Fruit fly (Drosophila melanogaster) whole organism, embryonic: Measurements from ENCODE around the gene CG45099.

ENCODE experiments used
- Ada2b ChIP-seq: fragments of 200-800 bp; sonication (Bioruptor generic); IDR thresholded peaks from 2 replicates; pipeline ENCODE4 v1.3.6; 2022; ENCODE audit warnings: missing biosample characterization, missing genetic modification characterization
- Atf6 ChIP-seq: fragments of 200-800 bp; sonication (Bioruptor generic); IDR thresholded peaks from 2 replicates; pipeline ENCODE4 v1.3.6; 2022; ENCODE audit warnings: missing biosample characterization, missing genetic modification characterization
- CG10543 ChIP-seq: fragments of 200-800 bp; sonication (Bioruptor generic); optimal IDR thresholded peaks from 3 replicates; lab custom pipeline; 2017; ENCODE audit warnings: missing biosample characterization, mild to moderate bottlenecking, missing genetic modification characterization, moderate library complexity
- CG11247 ChIP-seq: fragments of 200-800 bp; sonication (Bioruptor generic); IDR thresholded peaks from 2 replicates; pipeline ENCODE4 v1.3.6; 2022; ENCODE audit warnings: missing biosample characterization, missing genetic modification characterization
- CG13287 ChIP-seq: fragments of 200-800 bp; sonication (Bioruptor generic); IDR thresholded peaks from 2 replicates; pipeline ENCODE4 v1.3.6; 2022; ENCODE audit warnings: missing biosample characterization, missing genetic modification characterization; ENCODE audit not compliant: partially characterized antibody
- CG13424 ChIP-seq: fragments of 200-800 bp; sonication (Bioruptor generic); optimal IDR thresholded peaks from 2 replicates; lab custom pipeline; 2019; ENCODE audit warnings: missing biosample characterization, mild to moderate bottlenecking, missing genetic modification characterization, moderate library complexity
- CG14441 ChIP-seq: fragments of 200-800 bp; sonication (Bioruptor generic); IDR thresholded peaks from 2 replicates; pipeline ENCODE4 v1.3.6; 2022; ENCODE audit warnings: missing biosample characterization, missing genetic modification characterization
- CG1529 ChIP-seq: fragments of 200-800 bp; sonication (Bioruptor generic); optimal IDR thresholded peaks from 3 replicates; lab custom pipeline; 2018; ENCODE audit warnings: missing biosample characterization, missing genetic modification characterization
- CG1603 ChIP-seq: fragments of 200-800 bp; sonication (Bioruptor generic); optimal IDR thresholded peaks from 2 replicates; lab custom pipeline; 2019; ENCODE audit warnings: missing biosample characterization, mild to moderate bottlenecking, missing genetic modification characterization, moderate library complexity
- CG16813 ChIP-seq: fragments of 200-800 bp; sonication (Bioruptor generic); IDR thresholded peaks from 3 replicates; pipeline ENCODE4 v1.3.6; 2022; ENCODE audit warnings: missing biosample characterization, missing genetic modification characterization; ENCODE audit not compliant: partially characterized antibody
- CG17359 ChIP-seq: fragments of 200-800 bp; sonication (Bioruptor generic); optimal IDR thresholded peaks from 3 replicates; lab custom pipeline; 2018; ENCODE audit warnings: missing biosample characterization, mild to moderate bottlenecking, missing genetic modification characterization, moderate library complexity
- CG1792 ChIP-seq: fragments of 200-800 bp; sonication (Bioruptor generic); optimal IDR thresholded peaks from 2 replicates; lab custom pipeline; 2016; ENCODE audit warnings: missing biosample characterization, missing genetic modification characterization
- CG18011 ChIP-seq: fragments of 200-800 bp; sonication (Bioruptor generic); optimal IDR thresholded peaks from 2 replicates; lab custom pipeline; 2017; ENCODE audit warnings: missing biosample characterization, missing genetic modification characterization, mild to moderate bottlenecking, moderate library complexity, missing genotype
- CG18599 ChIP-seq: fragments of 200-800 bp; sonication (Bioruptor generic); optimal IDR thresholded peaks from 3 replicates; lab custom pipeline; 2017; ENCODE audit warnings: missing biosample characterization, missing genetic modification characterization, mild to moderate bottlenecking, moderate library complexity, missing genetic modification reagents
- CG18764 ChIP-seq: fragments of 200-800 bp; sonication (Bioruptor generic); optimal IDR thresholded peaks from 3 replicates; lab custom pipeline; 2016; ENCODE audit warnings: missing biosample characterization, missing genetic modification characterization
- CG2889 ChIP-seq: fragments of 200-800 bp; sonication (Bioruptor generic); IDR thresholded peaks from 3 replicates; pipeline ENCODE4 v1.3.6; 2022; ENCODE audit warnings: missing biosample characterization, missing genetic modification characterization
- CG31441 ChIP-seq: fragments of 200-800 bp; sonication (Bioruptor generic); IDR thresholded peaks from 2 replicates; pipeline ENCODE4 v1.3.6; 2022; ENCODE audit warnings: missing biosample characterization, missing genetic modification characterization
- CG3281 ChIP-seq: fragments of 200-800 bp; sonication (Bioruptor generic); optimal IDR thresholded peaks from 3 replicates; lab custom pipeline; 2017; ENCODE audit warnings: missing biosample characterization, mild to moderate bottlenecking, missing genetic modification characterization
- CG34224 ChIP-seq: fragments of 200-800 bp; sonication (Bioruptor generic); IDR thresholded peaks from 3 replicates; pipeline ENCODE4 v1.3.6; 2022; ENCODE audit warnings: missing biosample characterization, missing genetic modification characterization; ENCODE audit not compliant: partially characterized antibody
- CG3838 ChIP-seq: fragments of 200-800 bp; sonication (Bioruptor generic); optimal IDR thresholded peaks from 3 replicates; lab custom pipeline; 2016; ENCODE audit warnings: missing biosample characterization, missing genetic modification characterization
- CG4707 ChIP-seq: fragments of 200-800 bp; sonication (Bioruptor generic); optimal IDR thresholded peaks from 2 replicates; lab custom pipeline; 2018; ENCODE audit warnings: missing biosample characterization, mild to moderate bottlenecking, missing genetic modification characterization, moderate library complexity
- CG7987 ChIP-seq: fragments of 200-800 bp; sonication (Bioruptor generic); optimal IDR thresholded peaks from 2 replicates; lab custom pipeline; 2018; ENCODE audit warnings: missing biosample characterization, mild to moderate bottlenecking, missing genetic modification characterization, moderate library complexity
- CG9876 ChIP-seq: fragments of 200-800 bp; sonication (Bioruptor generic); optimal IDR thresholded peaks from 2 replicates; lab custom pipeline; 2016; ENCODE audit warnings: missing biosample characterization, missing genetic modification characterization
- CG9932 ChIP-seq: fragments of 200-800 bp; sonication (Bioruptor generic); IDR thresholded peaks from 2 replicates; pipeline ENCODE4 v1.3.6; 2022; ENCODE audit warnings: missing biosample characterization, missing genetic modification characterization
- HLH54F ChIP-seq: fragments of 200-800 bp; sonication (Bioruptor generic); optimal IDR thresholded peaks from 3 replicates; lab custom pipeline; 2016; ENCODE audit warnings: missing biosample characterization, missing genetic modification characterization
- HmgZ ChIP-seq: fragments of 200-800 bp; sonication (Bioruptor generic); optimal IDR thresholded peaks from 2 replicates; lab custom pipeline; 2018; ENCODE audit warnings: missing biosample characterization, mild to moderate bottlenecking, missing genetic modification characterization
- Hmr ChIP-seq: fragments of 200-800 bp; sonication (Bioruptor generic); optimal IDR thresholded peaks from 3 replicates; lab custom pipeline; 2017; ENCODE audit warnings: mild to moderate bottlenecking, missing biosample characterization, missing genetic modification reagents, missing genetic modification characterization
- Hr3 ChIP-seq: fragments of 200-800 bp; sonication (Bioruptor generic); optimal IDR thresholded peaks from 3 replicates; lab custom pipeline; 2016; ENCODE audit warnings: missing biosample characterization, missing genetic modification characterization
- Hr51 ChIP-seq, 2 experiments: fragments of 200-800 bp; sonication (Bioruptor generic); optimal IDR thresholded peaks; 2 replicates in 1 of 2; 3 replicates in 1 of 2; lab custom pipeline; 2016 to 2018; ENCODE audit warnings: missing biosample characterization in 2 of 2, missing genetic modification characterization in 2 of 2, mild to moderate bottlenecking in 1 of 2, moderate library complexity in 1 of 2
- Rfx ChIP-seq: fragments of 200-800 bp; sonication (Bioruptor generic); IDR thresholded peaks from 2 replicates; pipeline ENCODE4 v1.3.6; 2022; ENCODE audit warnings: missing biosample characterization, missing genetic modification characterization
- Xbp1 ChIP-seq: fragments of 200-800 bp; sonication (Bioruptor generic); optimal IDR thresholded peaks from 3 replicates; lab custom pipeline; 2016; ENCODE audit warnings: missing biosample characterization, mild to moderate bottlenecking, missing genetic modification characterization
- Xrp1 ChIP-seq: fragments of 200-800 bp; sonication (Bioruptor generic); IDR thresholded peaks from 2 replicates; pipeline ENCODE4 v1.3.6; 2022; ENCODE audit warnings: missing biosample characterization, missing genetic modification characterization
- bbx ChIP-seq: fragments of 200-800 bp; sonication (Bioruptor generic); IDR thresholded peaks from 2 replicates; pipeline ENCODE4 v1.3.6; 2022; ENCODE audit warnings: missing biosample characterization, missing genetic modification characterization; ENCODE audit not compliant: partially characterized antibody
- chm ChIP-seq: fragments of 200-800 bp; sonication (Bioruptor generic); IDR thresholded peaks from 2 replicates; pipeline ENCODE4 v1.3.6; 2022; ENCODE audit warnings: missing biosample characterization, missing genetic modification characterization
- ci ChIP-seq: fragments of 200-800 bp; sonication (Bioruptor generic); IDR thresholded peaks from 3 replicates; pipeline ENCODE4 v1.3.6; 2022; ENCODE audit warnings: missing biosample characterization, missing genetic modification characterization
- cwo ChIP-seq: fragments of 200-800 bp; sonication (Bioruptor generic); optimal IDR thresholded peaks from 3 replicates; lab custom pipeline; 2017; ENCODE audit warnings: missing biosample characterization, missing genetic modification characterization, mild to moderate bottlenecking, moderate library complexity, missing genetic modification reagents
- dysf ChIP-seq: fragments of 200-800 bp; sonication (Bioruptor generic); IDR thresholded peaks from 3 replicates; pipeline ENCODE4 v1.3.6; 2022; ENCODE audit warnings: missing biosample characterization, missing genetic modification characterization
- grn ChIP-seq: fragments of 200-800 bp; sonication (Bioruptor generic); optimal IDR thresholded peaks from 3 replicates; lab custom pipeline; 2017; ENCODE audit warnings: missing biosample characterization, missing genetic modification characterization
- hkb ChIP-seq, 2 experiments: fragments of 200-800 bp in 1 of 2; fragments of >200 bp in 1 of 2; sonication (Bioruptor generic) in 1 of 2; IDR thresholded peaks in 1 of 2; optimal IDR thresholded peaks in 1 of 2; 2 replicates each; pipeline versions ENCODE4 v1.3.6 to Lab custom; 2017 to 2022; ENCODE audit warnings: missing biosample characterization in 1 of 2, missing genetic modification characterization in 1 of 2
- hth ChIP-seq: fragments of >200 bp; optimal IDR thresholded peaks from 2 replicates; lab custom pipeline; 2017; ENCODE audit warnings: inconsistent platforms
- lilli ChIP-seq: fragments of 200-800 bp; sonication (Bioruptor generic); optimal IDR thresholded peaks from 3 replicates; lab custom pipeline; 2016; ENCODE audit warnings: missing biosample characterization, missing genetic modification characterization
- mam ChIP-seq: fragments of 200-800 bp; sonication (Bioruptor generic); optimal IDR thresholded peaks from 3 replicates; lab custom pipeline; 2016; ENCODE audit warnings: missing biosample characterization, missing genetic modification characterization
- otp ChIP-seq: fragments of 200-800 bp; sonication (Bioruptor generic); IDR thresholded peaks from 3 replicates; pipeline ENCODE4, ENCODE4 v1.3.6; 2022; ENCODE audit warnings: missing biosample characterization, missing genetic modification characterization
- pnt ChIP-seq: fragments of 200-800 bp; sonication (Bioruptor generic); optimal IDR thresholded peaks from 3 replicates; lab custom pipeline; 2016; ENCODE audit warnings: missing biosample characterization, missing genetic modification characterization
- pzg ChIP-seq: fragments of 200-800 bp; sonication (Bioruptor generic); optimal IDR thresholded peaks from 3 replicates; lab custom pipeline; 2018; ENCODE audit warnings: missing biosample characterization, mild to moderate bottlenecking, missing genetic modification characterization, moderate library complexity
- run ChIP-seq: fragments of 200-800 bp; sonication (Bioruptor generic); optimal IDR thresholded peaks from 3 replicates; lab custom pipeline; 2018; ENCODE audit warnings: missing biosample characterization, mild to moderate bottlenecking, missing genetic modification characterization
- sd ChIP-seq: fragments of 200-800 bp; sonication (Bioruptor generic); optimal IDR thresholded peaks from 3 replicates; lab custom pipeline; 2018; ENCODE audit warnings: missing biosample characterization, mild to moderate bottlenecking, missing genetic modification characterization, moderate library complexity
- zen2 ChIP-seq: fragments of 200-800 bp; sonication (Bioruptor generic); IDR thresholded peaks from 3 replicates; pipeline ENCODE4 v1.3.6; 2022; ENCODE audit warnings: missing biosample characterization, missing genetic modification characterization; ENCODE audit not compliant: partially characterized antibody
- zfh1 ChIP-seq: fragments of 200-800 bp; sonication (Bioruptor generic); IDR thresholded peaks from 3 replicates; pipeline ENCODE4 v1.3.6; 2022; ENCODE audit warnings: missing biosample characterization, missing genetic modification characterization
- zfh2 ChIP-seq: fragments of 200-800 bp; sonication (Bioruptor generic); optimal IDR thresholded peaks from 2 replicates; lab custom pipeline; 2016; ENCODE audit warnings: missing biosample characterization, missing genetic modification characterization

The CG45099 gene

dm6 chr3R:22025320-22025719, 8.8 kb downstream of the CG45099 start, which contains the start of gene CG6028 (continued):
- TF ChIP-seq Hr51 (GFP tag; optimal IDR thresholded peaks at IDR 0.05; lab: Kevin White, UChicago): peak in 1 of 2 experiments; percentile 6
- TF ChIP-seq HmgZ (tag; lab: Kevin White, UChicago): peak; percentile 5
- no peak for TF ChIP-seq CG3281 (GFP tag; lab: Kevin White, UChicago)
- no peak for TF ChIP-seq CG18011 (GFP tag; lab: Kevin White, UChicago)
- no peak for TF ChIP-seq pnt (GFP tag; lab: Kevin White, UChicago)
- TF ChIP-seq mam: peak; percentile 33
- no peak for TF ChIP-seq zen2 (GFP tag; lab: Robert Waterston, UW)
- TF ChIP-seq CG11247 (GFP tag; lab: Robert Waterston, UW): no peak
- no peak for TF ChIP-seq CG4707 (GFP tag; lab: Kevin White, UChicago)
- TF ChIP-seq Hmr: no peak
- no peak for TF ChIP-seq CG34224 (GFP tag; lab: Robert Waterston, UW)
- peak; percentile 22 for TF ChIP-seq CG13424 (tag; lab: Kevin White, UChicago)
- TF ChIP-seq CG18599 (GFP tag; lab: Kevin White, UChicago): peak; percentile 42
- TF ChIP-seq zfh1 (GFP tag; lab: Robert Waterston, UW): no peak; the same call in 2 of the 3 replicates
- TF ChIP-seq HLH54F (GFP tag; lab: Kevin White, UChicago): peak; percentile 16
- peak; percentile 31; the same call in 1 of the 3 replicates for TF ChIP-seq ci (GFP tag; lab: Robert Waterston, UW)
- 0 out of 2 replicates have a peak, but pooled peaks have one; percentile 7 for TF ChIP-seq Ada2b
- no peak for TF ChIP-seq CG1792 (GFP tag; lab: Kevin White, UChicago)
- TF ChIP-seq hth (lab: Kevin White, UChicago): no peak
- no peak for TF ChIP-seq CG9876 (GFP tag; lab: Kevin White, UChicago)
- peak; percentile 32 for TF ChIP-seq pzg (GFP tag; lab: Kevin White, UChicago)
- TF ChIP-seq bbx (GFP tag; lab: Robert Waterston, UW): peak; percentile 33; the same call in 1 of the 2 replicates
- TF ChIP-seq CG1529: no peak
- TF ChIP-seq zfh2 (GFP tag; lab: Kevin White, UChicago): peak; percentile 28
- peak; percentile 68 for TF ChIP-seq chm (GFP tag; lab: Robert Waterston, UW)
- no peak for TF ChIP-seq CG2889 (GFP tag; lab: Robert Waterston, UW)
- TF ChIP-seq CG9932 (GFP tag; lab: Robert Waterston, UW): peak; percentile 44; the same call in 1 of the 2 replicates
- TF ChIP-seq CG1603 (tag; lab: Kevin White, UChicago): peak; percentile 43
- TF ChIP-seq CG10543: peak; percentile 0
- TF ChIP-seq otp: peak; percentile 43; the same call in 1 of the 3 replicates
- peak; percentile 81 for TF ChIP-seq sd (tag; lab: Kevin White, UChicago)
- TF ChIP-seq Hr3 (GFP tag; lab: Kevin White, UChicago): peak; percentile 55
- no peak for TF ChIP-seq dysf (GFP tag; lab: Robert Waterston, UW)
- peak; percentile 60 for TF ChIP-seq grn (GFP tag; lab: Kevin White, UChicago)
- TF ChIP-seq Rfx: peak; percentile 68
- peak; percentile 6 for TF ChIP-seq CG17359 (tag; lab: Kevin White, UChicago)
- TF ChIP-seq Atf6: peak; percentile 35; the same call in 1 of the 2 replicates
- TF ChIP-seq CG31441 (GFP tag; lab: Robert Waterston, UW): peak; percentile 40
- TF ChIP-seq hkb (optimal IDR thresholded peaks at IDR 0.05; lab: Kevin White, UChicago): no peak
- peak; percentile 49; the same call in 1 of the 2 replicates for TF ChIP-seq hkb (GFP tag; IDR thresholded peaks at IDR 0.05; lab: Robert Waterston, UW)
- no peak for TF ChIP-seq CG3838 (GFP tag; lab: Kevin White, UChicago)
- no peak for TF ChIP-seq CG7987 (GFP tag; lab: Kevin White, UChicago)
- no peak for TF ChIP-seq run (tag; lab: Kevin White, UChicago)
- no peak for TF ChIP-seq CG16813 (GFP tag; lab: Robert Waterston, UW)
- TF ChIP-seq CG18764 (GFP tag; lab: Kevin White, UChicago): peak; percentile 2
- peak; percentile 39 for TF ChIP-seq CG13287 (GFP tag; lab: Robert Waterston, UW)
- peak; percentile 17; the same call in 1 of the 2 replicates for TF ChIP-seq CG14441 (GFP tag; lab: Robert Waterston, UW)
- peak; percentile 46 for TF ChIP-seq Xrp1
- peak; percentile 53 for TF ChIP-seq lilli (GFP tag; lab: Kevin White, UChicago)
- TF ChIP-seq cwo (GFP tag; lab: Kevin White, UChicago): no peak
- TF ChIP-seq Xbp1: peak; percentile 23
